Fruit fly (Drosophila melanogaster) whole organism, embryonic: ENCODE results near the gene Fmr1.

ENCODE experiments used
- Atf3 ChIP-seq: fragments of 200-800 bp; sonication (Bioruptor generic); optimal IDR thresholded peaks from 3 replicates; lab custom pipeline; 2016; ENCODE audit warnings: missing biosample characterization, missing genetic modification characterization
- BtbVII ChIP-seq: fragments of 200-800 bp; sonication (Bioruptor generic); optimal IDR thresholded peaks from 3 replicates; lab custom pipeline; 2017; ENCODE audit warnings: missing biosample characterization, mild to moderate bottlenecking, missing genetic modification characterization
- CG10147 ChIP-seq: fragments of 200-800 bp; sonication (Bioruptor generic); optimal IDR thresholded peaks from 2 replicates; lab custom pipeline; 2019; ENCODE audit warnings: missing biosample characterization, mild to moderate bottlenecking, missing genetic modification characterization, moderate library complexity
- CG10321 ChIP-seq: fragments of 200-800 bp; sonication (Bioruptor generic); IDR thresholded peaks from 2 replicates; pipeline ENCODE4 v1.3.6; 2022; ENCODE audit warnings: missing biosample characterization, missing genetic modification characterization
- CG10431 ChIP-seq: fragments of 200-800 bp; sonication (Bioruptor generic); optimal IDR thresholded peaks from 3 replicates; lab custom pipeline; 2018; ENCODE audit warnings: missing biosample characterization, mild to moderate bottlenecking, missing genetic modification characterization
- CG11085 ChIP-seq: fragments of 200-800 bp; sonication (Bioruptor generic); IDR thresholded peaks from 2 replicates; pipeline ENCODE4 v1.3.6; 2022; ENCODE audit warnings: missing biosample characterization, missing genetic modification characterization
- CG11247 ChIP-seq: fragments of 200-800 bp; sonication (Bioruptor generic); IDR thresholded peaks from 2 replicates; pipeline ENCODE4 v1.3.6; 2022; ENCODE audit warnings: missing biosample characterization, missing genetic modification characterization
- CG11456 ChIP-seq: fragments of 200-800 bp; sonication (Bioruptor generic); IDR thresholded peaks from 3 replicates; pipeline ENCODE4 v1.3.6; 2022; ENCODE audit warnings: missing biosample characterization, missing genetic modification characterization
- CG13296 ChIP-seq: fragments of 200-800 bp; sonication (Bioruptor generic); optimal IDR thresholded peaks from 3 replicates; lab custom pipeline; 2018; ENCODE audit warnings: missing biosample characterization, mild to moderate bottlenecking, missing genetic modification characterization
- CG13624 ChIP-seq: fragments of 200-800 bp; sonication (Bioruptor generic); optimal IDR thresholded peaks from 2 replicates; lab custom pipeline; 2016; ENCODE audit warnings: missing biosample characterization, missing genetic modification characterization
- CG15011 ChIP-seq: fragments of 200-800 bp; sonication (Bioruptor generic); optimal IDR thresholded peaks from 3 replicates; lab custom pipeline; 2018; ENCODE audit warnings: missing biosample characterization, mild to moderate bottlenecking, missing genetic modification characterization
- CG15073 ChIP-seq: fragments of 200-800 bp; sonication (Bioruptor generic); optimal IDR thresholded peaks from 2 replicates; lab custom pipeline; 2016; ENCODE audit warnings: missing biosample characterization, missing genetic modification characterization
- CG17912 ChIP-seq: fragments of 200-800 bp; sonication (Bioruptor generic); optimal IDR thresholded peaks from 2 replicates; lab custom pipeline; 2018; ENCODE audit warnings: missing biosample characterization, mild to moderate bottlenecking, missing genetic modification characterization
- CG2116 ChIP-seq: fragments of 200-800 bp; sonication (Bioruptor generic); optimal IDR thresholded peaks from 3 replicates; lab custom pipeline; 2018; ENCODE audit warnings: missing biosample characterization, mild to moderate bottlenecking, missing genetic modification characterization
- CG2120 ChIP-seq: fragments of 200-800 bp; sonication (Bioruptor generic); optimal IDR thresholded peaks from 3 replicates; lab custom pipeline; 2016; ENCODE audit warnings: missing biosample characterization, missing genetic modification characterization
- CG2199 ChIP-seq: fragments of 200-800 bp; sonication (Bioruptor generic); IDR thresholded peaks from 3 replicates; pipeline ENCODE4 v1.3.6; 2022; ENCODE audit warnings: missing biosample characterization, missing genetic modification characterization
- CG30020 ChIP-seq: fragments of 200-800 bp; optimal IDR thresholded peaks from 2 replicates; lab custom pipeline; 2019; ENCODE audit warnings: missing biosample characterization, mild to moderate bottlenecking, missing genetic modification characterization, moderate library complexity
- CG32772 ChIP-seq: fragments of 200-800 bp; sonication (Bioruptor generic); IDR thresholded peaks from 2 replicates; pipeline ENCODE4 v1.3.6; 2022; ENCODE audit warnings: missing biosample characterization, missing genetic modification characterization
- CG3407 ChIP-seq: fragments of 200-800 bp; sonication (Bioruptor generic); optimal IDR thresholded peaks from 2 replicates; lab custom pipeline; 2018; ENCODE audit warnings: missing biosample characterization, mild to moderate bottlenecking, missing genetic modification characterization
- CG6813 ChIP-seq: fragments of 200-800 bp; sonication (Bioruptor generic); optimal IDR thresholded peaks from 2 replicates; lab custom pipeline; 2017; ENCODE audit warnings: missing biosample characterization, missing genetic modification characterization, mild to moderate bottlenecking, moderate library complexity, missing genetic modification reagents
- CG9932 ChIP-seq: fragments of 200-800 bp; sonication (Bioruptor generic); IDR thresholded peaks from 2 replicates; pipeline ENCODE4 v1.3.6; 2022; ENCODE audit warnings: missing biosample characterization, missing genetic modification characterization
- HmgZ ChIP-seq: fragments of 200-800 bp; sonication (Bioruptor generic); optimal IDR thresholded peaks from 2 replicates; lab custom pipeline; 2018; ENCODE audit warnings: missing biosample characterization, mild to moderate bottlenecking, missing genetic modification characterization
- Lhr ChIP-seq: fragments of 200-800 bp; sonication (Bioruptor generic); optimal IDR thresholded peaks from 3 replicates; lab custom pipeline; 2017; ENCODE audit warnings: mild to moderate bottlenecking, missing biosample characterization, missing genetic modification reagents, missing genetic modification characterization
- Med ChIP-seq: fragments of 200-800 bp; sonication (Bioruptor generic); peaks from one replicate; lab custom pipeline; 2016; ENCODE audit warnings: missing biosample characterization, missing genetic modification characterization, mild to moderate bottlenecking, inconsistent platforms, moderate library complexity
- Nf-YB ChIP-seq: fragments of 200-800 bp; sonication (Bioruptor generic); optimal IDR thresholded peaks from 3 replicates; lab custom pipeline; 2019; ENCODE audit warnings: missing biosample characterization, mild to moderate bottlenecking, missing genetic modification characterization, moderate library complexity
- Oaz ChIP-seq: fragments of 200-800 bp; sonication (Bioruptor generic); IDR thresholded peaks from 2 replicates; pipeline ENCODE4 v1.3.6; 2022; ENCODE audit warnings: missing biosample characterization, missing genetic modification characterization
- Oli ChIP-seq: fragments of 200-800 bp; sonication (Bioruptor generic); optimal IDR thresholded peaks from 2 replicates; lab custom pipeline; 2018; ENCODE audit warnings: missing biosample characterization, mild to moderate bottlenecking, missing genetic modification characterization, moderate library complexity
- Ptx1 ChIP-seq: fragments of 200-800 bp; sonication (Bioruptor generic); IDR thresholded peaks from 2 replicates; pipeline ENCODE4 v1.3.6; 2022; ENCODE audit warnings: missing biosample characterization, missing genetic modification characterization
- Rx ChIP-seq: fragments of 200-800 bp; sonication (Bioruptor generic); IDR thresholded peaks from 2 replicates; pipeline ENCODE4 v1.3.6; 2022; ENCODE audit warnings: missing biosample characterization, missing genetic modification characterization
- Sry-β ChIP-seq: fragments of 200-800 bp; sonication (Bioruptor generic); optimal IDR thresholded peaks from 2 replicates; lab custom pipeline; 2018; ENCODE audit warnings: missing biosample characterization, mild to moderate bottlenecking, missing genetic modification characterization, moderate library complexity
- Xbp1 ChIP-seq: fragments of 200-800 bp; sonication (Bioruptor generic); optimal IDR thresholded peaks from 3 replicates; lab custom pipeline; 2016; ENCODE audit warnings: missing biosample characterization, mild to moderate bottlenecking, missing genetic modification characterization
- bab2 ChIP-seq: fragments of 200-800 bp; sonication (Bioruptor generic); optimal IDR thresholded peaks from 2 replicates; lab custom pipeline; 2016; ENCODE audit warnings: missing biosample characterization, missing genetic modification characterization
- bsh ChIP-seq, 2 experiments: fragments of 200-800 bp; sonication (Bioruptor generic); optimal IDR thresholded peaks; 2 replicates each; lab custom pipeline; 2017 to 2018; ENCODE audit warnings: mild to moderate bottlenecking in 2 of 2, missing biosample characterization in 2 of 2, missing genetic modification characterization in 2 of 2, moderate library complexity in 1 of 2
- disco-r ChIP-seq: fragments of 200-800 bp; sonication (Bioruptor generic); optimal IDR thresholded peaks from 2 replicates; lab custom pipeline; 2016; ENCODE audit warnings: missing biosample characterization, missing genetic modification characterization
- ems ChIP-seq: fragments of 200-800 bp; sonication (Bioruptor generic); optimal IDR thresholded peaks from 3 replicates; lab custom pipeline; 2016; ENCODE audit warnings: missing biosample characterization, missing genetic modification characterization
- gce ChIP-seq: fragments of 200-800 bp; sonication (Bioruptor generic); IDR thresholded peaks from 3 replicates; pipeline ENCODE4 v1.3.6; 2022; ENCODE audit warnings: missing biosample characterization, missing genetic modification characterization
- gro ChIP-seq: fragments of 200-800 bp; sonication (Bioruptor generic); optimal IDR thresholded peaks from 2 replicates; lab custom pipeline; 2016; ENCODE audit warnings: missing biosample characterization, missing genetic modification characterization
- h ChIP-seq: fragments of >200 bp; optimal IDR thresholded peaks from 2 replicates; lab custom pipeline; 2017
- ham ChIP-seq: fragments of 200-800 bp; sonication (Bioruptor generic); IDR thresholded peaks from 2 replicates; pipeline ENCODE4 v1.3.6; 2022; ENCODE audit warnings: missing biosample characterization, missing genetic modification characterization
- hbn ChIP-seq: fragments of 200-800 bp; sonication (Bioruptor generic); IDR thresholded peaks from 2 replicates; pipeline ENCODE4 v1.3.6; 2022; ENCODE audit warnings: missing biosample characterization, missing genetic modification characterization; ENCODE audit not compliant: partially characterized antibody
- inv ChIP-seq: fragments of 200-800 bp; sonication (Bioruptor generic); IDR thresholded peaks from 2 replicates; pipeline ENCODE4 v1.3.6; 2022; ENCODE audit warnings: missing biosample characterization, missing genetic modification characterization; ENCODE audit not compliant: partially characterized antibody
- mam ChIP-seq: fragments of 200-800 bp; sonication (Bioruptor generic); optimal IDR thresholded peaks from 3 replicates; lab custom pipeline; 2016; ENCODE audit warnings: missing biosample characterization, missing genetic modification characterization
- nerfin-2 ChIP-seq: fragments of 200-800 bp; sonication (Bioruptor generic); IDR thresholded peaks from 2 replicates; pipeline ENCODE4 v1.3.6; 2022; ENCODE audit warnings: missing biosample characterization, missing genetic modification characterization; ENCODE audit not compliant: partially characterized antibody
- pb ChIP-seq: fragments of 200-800 bp; sonication (Bioruptor generic); optimal IDR thresholded peaks from 3 replicates; lab custom pipeline; 2016; ENCODE audit warnings: missing biosample characterization, missing genetic modification characterization
- ro ChIP-seq: fragments of 200-800 bp; sonication (Bioruptor generic); IDR thresholded peaks from 2 replicates; pipeline ENCODE4 v1.3.6; 2022; ENCODE audit warnings: missing biosample characterization, missing genetic modification characterization
- scrt ChIP-seq: fragments of 200-800 bp; sonication (Bioruptor generic); optimal IDR thresholded peaks from 2 replicates; lab custom pipeline; 2018; ENCODE audit warnings: missing biosample characterization, mild to moderate bottlenecking, missing genetic modification characterization, moderate library complexity
- sd ChIP-seq: fragments of 200-800 bp; sonication (Bioruptor generic); optimal IDR thresholded peaks from 3 replicates; lab custom pipeline; 2018; ENCODE audit warnings: missing biosample characterization, mild to moderate bottlenecking, missing genetic modification characterization, moderate library complexity
- slou ChIP-seq: fragments of 200-800 bp; sonication (Bioruptor generic); optimal IDR thresholded peaks from 3 replicates; lab custom pipeline; 2016; ENCODE audit warnings: missing biosample characterization, missing genetic modification characterization
- sna ChIP-seq: fragments of 200-800 bp; sonication (Bioruptor generic); IDR thresholded peaks from 2 replicates; pipeline ENCODE4 v1.3.6; 2022; ENCODE audit warnings: missing biosample characterization, missing genetic modification characterization; ENCODE audit not compliant: partially characterized antibody
- tgo ChIP-seq: fragments of 200-800 bp; sonication (Bioruptor generic); IDR thresholded peaks from 3 replicates; pipeline ENCODE4 v1.3.6; 2022; ENCODE audit warnings: missing biosample characterization, missing genetic modification characterization

Gene Fmr1

DNA sequence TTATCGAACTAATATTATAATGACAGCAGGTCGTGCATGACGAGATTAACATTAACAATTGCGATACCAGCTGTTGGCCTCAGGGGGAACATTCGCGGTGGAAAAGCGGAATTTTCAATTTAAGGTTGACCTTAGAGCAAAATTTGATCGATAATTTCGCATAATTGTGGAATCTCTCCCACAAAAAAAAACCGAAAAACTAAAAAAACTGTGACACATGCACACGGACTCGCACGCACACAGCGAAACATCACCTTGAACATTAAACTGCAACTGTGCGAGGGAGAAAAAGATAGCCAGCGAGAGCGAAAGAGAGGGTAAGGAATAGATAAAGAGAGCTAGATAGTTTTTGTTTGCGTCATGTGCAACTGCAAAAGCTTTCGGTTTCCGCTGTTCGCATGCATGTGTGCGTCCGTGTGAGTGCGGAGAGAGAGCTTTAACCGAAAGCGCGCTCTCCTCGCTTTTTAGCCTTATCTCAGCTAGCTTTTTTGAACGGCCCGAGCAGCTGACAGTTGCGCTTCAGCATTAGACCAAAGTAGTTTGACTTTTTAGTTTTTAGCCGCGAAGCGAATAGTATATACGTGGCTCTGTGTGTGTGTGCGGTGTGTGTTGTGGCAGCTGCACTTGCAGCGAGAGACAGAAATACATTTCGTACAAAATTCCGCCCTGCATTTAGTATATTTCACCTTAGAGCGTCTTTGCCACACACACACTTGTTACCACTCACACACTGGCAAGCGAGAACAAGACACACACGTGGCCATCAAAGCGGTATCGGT is 16.5 kb downstream of the Fmr1 start (continued):
- TF ChIP-seq sd, result peak; percentile 20
- no peak for TF ChIP-seq Ptx1
- no peak for TF ChIP-seq CG11456
- TF ChIP-seq Oaz (GFP tag; lab: Robert Waterston, UW), result no peak
- TF ChIP-seq Med, result peak; percentile 84
- TF ChIP-seq CG2116 (GFP tag; lab: Kevin White, UChicago), result no peak
- TF ChIP-seq BtbVII, result peak; percentile 42
- no peak for TF ChIP-seq tgo
- peak; percentile 50 for TF ChIP-seq CG6813 (GFP tag; lab: Kevin White, UChicago)
- TF ChIP-seq scrt (GFP tag; lab: Kevin White, UChicago), result peak; percentile 1
- TF ChIP-seq CG11247 (GFP tag; lab: Robert Waterston, UW), result no peak
- TF ChIP-seq CG9932 (GFP tag; lab: Robert Waterston, UW), result 0 out of 2 replicates have a peak, but pooled peaks have one; percentile 22
- no peak for TF ChIP-seq CG30020
- no peak for TF ChIP-seq mam
- TF ChIP-seq disco-r (GFP tag; lab: Kevin White, UChicago), result no peak
- TF ChIP-seq CG10147 (GFP tag; lab: Kevin White, UChicago), result no peak
- TF ChIP-seq CG2120 (GFP tag; lab: Kevin White, UChicago), result no peak
- TF ChIP-seq bab2, result no peak
- TF ChIP-seq slou (GFP tag; lab: Kevin White, UChicago), result no peak
- peak; percentile 18 for TF ChIP-seq CG13296
- TF ChIP-seq Xbp1 (GFP tag; lab: Kevin White, UChicago), result peak; percentile 27
- 0 out of 2 replicates have a peak, but pooled peaks have one; percentile 19 for TF ChIP-seq sna (GFP tag; lab: Robert Waterston, UW)
- no peak for TF ChIP-seq Lhr (GFP tag; lab: Kevin White, UChicago)
- TF ChIP-seq ems, result no peak
- 0 out of 2 replicates have a peak, but pooled peaks have one; percentile 24 for TF ChIP-seq inv (GFP tag; lab: Robert Waterston, UW)
- no peak for TF ChIP-seq Rx (GFP tag; lab: Robert Waterston, UW)
- no peak for TF ChIP-seq Nf-YB (GFP tag; lab: Kevin White, UChicago)
- no peak for TF ChIP-seq Oli (tag; lab: Kevin White, UChicago)
- no peak for TF ChIP-seq CG13624 (GFP tag; lab: Kevin White, UChicago)
- TF ChIP-seq hbn (GFP tag; lab: Robert Waterston, UW), result no peak
- no peak for TF ChIP-seq ro (GFP tag; lab: Robert Waterston, UW)
- no peak for TF ChIP-seq CG15011 (GFP tag; lab: Kevin White, UChicago)
- no peak for TF ChIP-seq CG11085 (GFP tag; lab: Robert Waterston, UW)
- TF ChIP-seq bsh (GFP tag; optimal IDR thresholded peaks at IDR 0.05; lab: Kevin White, UChicago), result no peak
- no peak for TF ChIP-seq CG32772
- no peak for TF ChIP-seq pb (GFP tag; lab: Kevin White, UChicago)
- TF ChIP-seq ham (GFP tag; lab: Robert Waterston, UW), result no peak
- peak; percentile 45 for TF ChIP-seq HmgZ (tag; lab: Kevin White, UChicago)
- TF ChIP-seq CG17912, result no peak
- TF ChIP-seq Sry-β (GFP tag; lab: Kevin White, UChicago), result no peak
- TF ChIP-seq Atf3 (GFP tag; lab: Kevin White, UChicago), result no peak
- TF ChIP-seq CG15073, result no peak
- TF ChIP-seq gce, result no peak
- peak; percentile 14; the same call in 1 of the 2 replicates for TF ChIP-seq CG10321 (GFP tag; lab: Robert Waterston, UW)
- TF ChIP-seq h (lab: Kevin White, UChicago), result no peak
- TF ChIP-seq CG2199 (GFP tag; lab: Robert Waterston, UW), result no peak
- peak; percentile 27 for TF ChIP-seq gro (GFP tag; lab: Kevin White, UChicago)
- TF ChIP-seq nerfin-2 (GFP tag; lab: Robert Waterston, UW), result 0 out of 2 replicates have a peak, but pooled peaks have one; percentile 37
- TF ChIP-seq CG10431, result no peak
- no peak for TF ChIP-seq CG3407 (GFP tag; lab: Kevin White, UChicago)
